Worm (Caenorhabditis elegans) whole organism, L2 larva: Measurements from ENCODE around the gene mop-25.2.
"Not testable (repeated sequence)": the region's sequence is repeated elsewhere in the genome, so short reads cannot be mapped to it uniquely, and the experiment has no call there.

Experiments used
- C34F6.9 ChIP-seq: fragments of 150-350 bp; optimal IDR thresholded peaks from 2 replicates; lab custom pipeline; 2014; ENCODE audit warnings: missing biosample characterization, missing genetic modification characterization
- F13H6.1 ChIP-seq: sonication (generic microtip); optimal IDR thresholded peaks from 2 replicates; lab custom pipeline; 2016; ENCODE audit warnings: missing genetic modification characterization, missing compliant biosample characterization
- blmp-1 ChIP-seq: sonication (generic microtip); optimal IDR thresholded peaks from 2 replicates; lab custom pipeline; 2017; ENCODE audit warnings: missing genetic modification characterization, mild to moderate bottlenecking, missing compliant biosample characterization, antibody characterized with exemption, moderate library complexity; ENCODE audit not compliant: insufficient read depth
- ceh-16 ChIP-seq: fragments of 150-350 bp; optimal IDR thresholded peaks from 2 replicates; lab custom pipeline; 2014; ENCODE audit warnings: missing biosample characterization, missing genetic modification characterization
- ceh-82 ChIP-seq: fragments of 150-350 bp; optimal IDR thresholded peaks from 2 replicates; lab custom pipeline; 2014; ENCODE audit warnings: missing biosample characterization, missing genetic modification characterization
- crh-2 ChIP-seq: sonication (generic microtip); optimal IDR thresholded peaks from 2 replicates; lab custom pipeline; 2017; ENCODE audit warnings: missing biosample characterization, missing genetic modification characterization
- dmd-4 ChIP-seq: sonication (generic microtip); optimal IDR thresholded peaks from 2 replicates; lab custom pipeline; 2017; ENCODE audit warnings: missing biosample characterization, missing genetic modification characterization
- egl-27 ChIP-seq: sonication (generic microtip); optimal IDR thresholded peaks from 3 replicates; lab custom pipeline; 2017; ENCODE audit warnings: missing biosample characterization, missing genetic modification reagents, missing genetic modification characterization
- elt-1 ChIP-seq: fragments of 150-350 bp; optimal IDR thresholded peaks from 2 replicates; lab custom pipeline; 2014; ENCODE audit warnings: missing biosample characterization, missing genetic modification characterization
- fos-1 ChIP-seq: fragments of 150-350 bp; optimal IDR thresholded peaks from 2 replicates; lab custom pipeline; 2014; ENCODE audit warnings: missing biosample characterization, missing genetic modification characterization
- lin-11 ChIP-seq: fragments of 150-350 bp; sonication (generic microtip); optimal IDR thresholded peaks from 2 replicates; lab custom pipeline; 2014; ENCODE audit warnings: missing biosample characterization, missing genetic modification characterization, inconsistent platforms, mixed read lengths
- lsy-2 ChIP-seq, 2 experiments: fragments of 150-350 bp in 1 of 2; sonication (generic microtip) in 1 of 2; optimal IDR thresholded peaks; 2 replicates each; lab custom pipeline; 2014 to 2017; ENCODE audit warnings: missing biosample characterization in 2 of 2, missing genetic modification characterization in 2 of 2
- mab-5 ChIP-seq: fragments of 150-350 bp; optimal IDR thresholded peaks from 2 replicates; lab custom pipeline; 2014; ENCODE audit warnings: missing biosample characterization, missing genetic modification characterization
- mbf-1 ChIP-seq: sonication (generic microtip); optimal IDR thresholded peaks from 2 replicates; lab custom pipeline; 2017; ENCODE audit warnings: missing biosample characterization, missing genetic modification characterization
- nhr-11 ChIP-seq: fragments of 150-350 bp; optimal IDR thresholded peaks from 2 replicates; lab custom pipeline; 2014; ENCODE audit warnings: missing biosample characterization, missing genetic modification characterization
- nhr-129 ChIP-seq: fragments of 150-350 bp; optimal IDR thresholded peaks from 2 replicates; lab custom pipeline; 2014; ENCODE audit warnings: missing biosample characterization, missing genetic modification characterization
- nhr-21 ChIP-seq: fragments of 150-350 bp; optimal IDR thresholded peaks from 2 replicates; lab custom pipeline; 2014; ENCODE audit warnings: missing biosample characterization, missing genetic modification characterization
- nhr-23 ChIP-seq: fragments of 150-350 bp; optimal IDR thresholded peaks from 2 replicates; lab custom pipeline; 2014; ENCODE audit warnings: missing biosample characterization, missing genetic modification reagents, missing genetic modification characterization
- nhr-25 ChIP-seq: fragments of 150-350 bp; sonication (generic microtip); optimal IDR thresholded peaks from 3 replicates; lab custom pipeline; 2014; ENCODE audit warnings: missing biosample characterization, missing genetic modification characterization
- nhr-77 ChIP-seq: fragments of 150-350 bp; optimal IDR thresholded peaks from 2 replicates; lab custom pipeline; 2014; ENCODE audit warnings: missing biosample characterization, missing genetic modification characterization
- peb-1 ChIP-seq: fragments of 150-350 bp; optimal IDR thresholded peaks from 2 replicates; lab custom pipeline; 2014; ENCODE audit warnings: missing biosample characterization, missing genetic modification characterization
- skn-1 ChIP-seq: sonication (generic microtip); optimal IDR thresholded peaks from 2 replicates; lab custom pipeline; 2017; ENCODE audit warnings: missing biosample characterization, missing genetic modification characterization
- sma-3 ChIP-seq: sonication (generic microtip); optimal IDR thresholded peaks from 2 replicates; lab custom pipeline; 2016; ENCODE audit warnings: missing genetic modification reagents, missing genetic modification characterization, missing compliant biosample characterization
- unc-39 ChIP-seq: fragments of 150-350 bp; optimal IDR thresholded peaks from 2 replicates; lab custom pipeline; 2014; ENCODE audit warnings: missing biosample characterization, missing genetic modification characterization
- unc-55 ChIP-seq: fragments of 150-350 bp; sonication (generic microtip); optimal IDR thresholded peaks from 3 replicates; lab custom pipeline; 2014; ENCODE audit warnings: missing biosample characterization, missing genetic modification reagents, missing genetic modification characterization
- unc-62 ChIP-seq: fragments of 150-350 bp; optimal IDR thresholded peaks from 2 replicates; lab custom pipeline; 2014; ENCODE audit warnings: missing biosample characterization, missing genetic modification reagents, missing genetic modification characterization
- zag-1 ChIP-seq: fragments of 150-350 bp; optimal IDR thresholded peaks from 2 replicates; lab custom pipeline; 2014; ENCODE audit warnings: missing biosample characterization, missing genetic modification characterization
- ztf-1 ChIP-seq: fragments of 200-800 bp; sonication (Bioruptor generic); conservative IDR thresholded peaks from 2 replicates; pipeline ENCODE4 v1.3.6; 2022; ENCODE audit warnings: missing genetic modification characterization, missing compliant biosample characterization
- ztf-11 ChIP-seq: sonication (generic microtip); optimal IDR thresholded peaks from 2 replicates; lab custom pipeline; 2017; ENCODE audit warnings: missing biosample characterization, missing genetic modification characterization
- ztf-4 ChIP-seq: fragments of 150-350 bp; optimal IDR thresholded peaks from 2 replicates; lab custom pipeline; 2014; ENCODE audit warnings: missing biosample characterization, missing genetic modification characterization

Gene mop-25.2

ce11 chrII:9731810-9732209 lies 28.3 kb upstream of the mop-25.2 start, which contains the start of gene mab-3:
mab-3 (plus strand) TSS chrII:9732137.
- TF ChIP-seq unc-39, dmd-4, ztf-4 (tag; lab: Kevin White, UChicago): not testable (repeated sequence)

ce11 chrII:9729866-9730265 lies 26.4 kb upstream of the mop-25.2 start:
- TF ChIP-seq ztf-1 (GFP tag; lab: Robert Waterston, UW) = no peak
- TF ChIP-seq unc-62 (GFP tag; lab: Kevin White, UChicago) = no peak
- no peak for TF ChIP-seq sma-3 (GFP tag; lab: Kevin White, UChicago)
- no peak for TF ChIP-seq ztf-11 (tag; lab: Kevin White, UChicago)
- no peak for TF ChIP-seq blmp-1 (tag; lab: Kevin White, UChicago)
- TF ChIP-seq lin-11 (tag; lab: Kevin White, UChicago) = no peak

ce11 chrII:9729196-9729595 lies 25.7 kb upstream of the mop-25.2 start:
- TF ChIP-seq nhr-11 (tag; lab: Kevin White, UChicago) = no peak
- no peak for TF ChIP-seq mab-5
- peak; percentile 31 for TF ChIP-seq blmp-1 (tag; lab: Kevin White, UChicago)
- peak; percentile 65 for TF ChIP-seq egl-27 (tag; lab: Kevin White, UChicago)
- TF ChIP-seq nhr-21 = peak; percentile 34
- no peak for TF ChIP-seq ceh-82
- TF ChIP-seq fos-1 = peak; percentile 2
- no peak for TF ChIP-seq unc-62 (GFP tag; lab: Kevin White, UChicago)
- TF ChIP-seq F13H6.1 = peak; percentile 44

ce11 chrII:9728506-9728905 lies 25.0 kb upstream of the mop-25.2 start:
- TF ChIP-seq lsy-2 (tag; optimal IDR thresholded peaks at IDR 0.05; lab: Kevin White, UChicago) (peak in 1 of 2 experiments; percentile 2), nhr-25 (no peak), skn-1 (tag; lab: Kevin White, UChicago) (no peak), nhr-129 (tag; lab: Kevin White, UChicago) (no peak), nhr-23 (no peak), sma-3 (GFP tag; lab: Kevin White, UChicago) (no peak), unc-55 (GFP tag; lab: Kevin White, UChicago) (peak; percentile 32), nhr-11 (tag; lab: Kevin White, UChicago) (no peak)

ce11 chrII:9727192-9727699 lies 23.7 kb upstream of the mop-25.2 start:
- TF ChIP-seq zag-1 (tag; lab: Kevin White, UChicago) (no peak), C34F6.9 (tag; lab: Kevin White, UChicago) (peak; percentile 42), unc-55 (GFP tag; lab: Kevin White, UChicago) (peak; percentile 58), elt-1 (tag; lab: Kevin White, UChicago) (no peak), lsy-2 (tag; optimal IDR thresholded peaks at IDR 0.05; lab: Kevin White, UChicago) (peak in 1 of 2 experiments; percentile 37), unc-39 (tag; lab: Kevin White, UChicago) (no peak), F13H6.1 (peak; percentile 10)

- TF ChIP-seq ztf-1 (GFP tag; lab: Robert Waterston, UW) (no peak), nhr-21 (no peak), nhr-77 (tag; lab: Kevin White, UChicago) (no peak), lin-11 (tag; lab: Kevin White, UChicago) (no peak), egl-27 (tag; lab: Kevin White, UChicago) (no peak), skn-1 (tag; lab: Kevin White, UChicago) (no peak), mab-5 (no peak)
These were observed 21.6 kb upstream of the mop-25.2 start for ce11 chrII:9725056-9725455.

- TF ChIP-seq unc-55 (GFP tag; lab: Kevin White, UChicago) (no peak), lin-11 (tag; lab: Kevin White, UChicago) (no peak), mab-5 (no peak), ceh-82 (no peak), C34F6.9 (tag; lab: Kevin White, UChicago) (no peak), ceh-16 (tag; lab: Kevin White, UChicago) (no peak), peb-1 (tag; lab: Kevin White, UChicago) (no peak), crh-2 (tag; lab: Kevin White, UChicago) (no peak), blmp-1 (tag; lab: Kevin White, UChicago) (no peak), mbf-1 (tag; lab: Kevin White, UChicago) (no peak)
These were observed 21.0 kb upstream of the mop-25.2 start, which contains the start of gene cutl-2 for ce11 chrII:9724464-9724863. cutl-2 (minus strand) TSS chrII:9724673.
